Fruit fly (Drosophila melanogaster) whole organism: ENCODE measurements around the gene Jhbp11.

Experiments used
- CG8478 ChIP-seq: fragments of >200 bp; optimal IDR thresholded peaks from 2 replicates; lab custom pipeline; 2018; ENCODE audit warnings: inconsistent platforms
- Dll ChIP-seq: fragments of >200 bp; optimal IDR thresholded peaks from 2 replicates; lab custom pipeline; 2017

DNA sequence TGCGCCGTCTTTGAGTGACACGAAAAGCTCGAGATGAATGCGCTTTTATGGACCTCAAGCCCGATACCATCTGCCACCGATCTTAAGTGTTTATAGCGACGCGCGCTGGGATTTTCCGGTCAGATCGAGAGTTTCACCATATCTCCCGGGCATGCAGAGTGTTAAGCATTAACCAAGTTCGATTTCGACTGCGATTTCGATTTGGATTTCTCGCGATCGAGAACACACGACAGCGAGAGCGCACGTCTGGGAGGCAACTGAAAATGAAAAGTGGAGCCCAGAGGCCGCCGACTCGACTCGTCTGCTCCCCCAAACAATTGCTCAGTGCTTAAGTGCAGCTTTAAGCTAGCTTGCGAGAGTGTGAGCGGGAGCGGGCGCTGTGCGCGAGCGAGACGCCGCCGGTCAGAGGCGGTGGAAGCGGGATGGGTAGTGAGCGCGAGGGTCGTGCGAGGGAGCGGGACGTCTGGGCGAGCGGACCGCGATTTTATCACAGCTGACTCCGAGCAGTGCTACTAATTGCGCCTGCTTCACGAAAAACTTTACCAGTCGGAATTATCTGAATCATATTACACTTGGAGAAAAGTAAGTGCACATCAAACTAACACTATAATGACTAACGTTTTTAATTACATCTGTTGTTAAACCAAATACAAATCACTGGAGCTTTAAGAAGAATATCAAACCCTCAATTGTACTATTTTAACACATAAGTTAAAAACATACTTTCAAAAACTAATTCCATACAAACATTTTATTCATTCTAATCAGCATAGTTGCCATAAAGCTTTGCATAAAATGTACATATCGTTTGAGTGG lies 31.0 kb upstream of the Jhbp11 start, which contains the start of gene spz:
- TF ChIP-seq Dll (lab: Kevin White, UChicago) (peak; percentile 71), CG8478 (no peak)
